Fruit fly (Drosophila melanogaster) whole organism, adult: ENCODE results near the gene Cpr72Ec.

ENCODE experiments used
- CG11617 ChIP-seq: fragments of 200-800 bp; sonication (Bioruptor generic); optimal IDR thresholded peaks from 2 replicates; lab custom pipeline; 2017; ENCODE audit warnings: mild to moderate bottlenecking, missing biosample characterization, missing genetic modification reagents, missing genetic modification characterization
- CG12768 ChIP-seq: fragments of 200-800 bp; sonication (Bioruptor generic); optimal IDR thresholded peaks from 2 replicates; lab custom pipeline; 2017; ENCODE audit warnings: missing biosample characterization, missing genetic modification characterization, mild to moderate bottlenecking, moderate library complexity, missing genetic modification reagents
- CG5204 ChIP-seq: fragments of 200-800 bp; sonication (Bioruptor generic); optimal IDR thresholded peaks from 2 replicates; lab custom pipeline; 2016; ENCODE audit warnings: missing biosample characterization, missing genetic modification characterization
- CG7045 ChIP-seq: fragments of 200-800 bp; sonication (Bioruptor generic); optimal IDR thresholded peaks from 2 replicates; lab custom pipeline; 2017; ENCODE audit warnings: missing biosample characterization, mild to moderate bottlenecking, missing genetic modification characterization
- Clk ChIP-seq: fragments of 200-800 bp; sonication (Bioruptor generic); optimal IDR thresholded peaks from 2 replicates; lab custom pipeline; 2017; ENCODE audit warnings: missing biosample characterization, missing genetic modification characterization
- Mnt ChIP-seq: fragments of 200-800 bp; sonication (Bioruptor generic); optimal IDR thresholded peaks from 2 replicates; lab custom pipeline; 2016; ENCODE audit warnings: missing biosample characterization, mild to moderate bottlenecking, missing genetic modification characterization
- bab1 ChIP-seq: fragments of 200-800 bp; sonication (Bioruptor generic); optimal IDR thresholded peaks from 3 replicates; lab custom pipeline; 2019; ENCODE audit warnings: missing biosample characterization, mild to moderate bottlenecking, missing genetic modification characterization, moderate library complexity
- cic ChIP-seq: fragments of 200-800 bp; sonication (Bioruptor generic); optimal IDR thresholded peaks from 2 replicates; lab custom pipeline; 2017; ENCODE audit warnings: missing biosample characterization, mild to moderate bottlenecking, missing genetic modification characterization, moderate library complexity
- cnc ChIP-seq, 2 experiments: fragments of >200 bp; optimal IDR thresholded peaks; 2 replicates each; lab custom pipeline; 2017
- ovo ChIP-seq: fragments of 200-800 bp; sonication (Bioruptor generic); optimal IDR thresholded peaks from 2 replicates; lab custom pipeline; 2016; ENCODE audit warnings: missing biosample characterization, missing genetic modification characterization
- pad ChIP-seq: fragments of 200-800 bp; sonication (Bioruptor generic); optimal IDR thresholded peaks from 3 replicates; lab custom pipeline; 2017; ENCODE audit warnings: missing biosample characterization, missing genetic modification characterization, mild to moderate bottlenecking, moderate library complexity, missing genetic modification reagents
- tj ChIP-seq: fragments of 200-800 bp; sonication (Bioruptor generic); optimal IDR thresholded peaks from 3 replicates; lab custom pipeline; 2017; ENCODE audit warnings: missing biosample characterization, mild to moderate bottlenecking, missing genetic modification characterization, moderate library complexity

DNA sequence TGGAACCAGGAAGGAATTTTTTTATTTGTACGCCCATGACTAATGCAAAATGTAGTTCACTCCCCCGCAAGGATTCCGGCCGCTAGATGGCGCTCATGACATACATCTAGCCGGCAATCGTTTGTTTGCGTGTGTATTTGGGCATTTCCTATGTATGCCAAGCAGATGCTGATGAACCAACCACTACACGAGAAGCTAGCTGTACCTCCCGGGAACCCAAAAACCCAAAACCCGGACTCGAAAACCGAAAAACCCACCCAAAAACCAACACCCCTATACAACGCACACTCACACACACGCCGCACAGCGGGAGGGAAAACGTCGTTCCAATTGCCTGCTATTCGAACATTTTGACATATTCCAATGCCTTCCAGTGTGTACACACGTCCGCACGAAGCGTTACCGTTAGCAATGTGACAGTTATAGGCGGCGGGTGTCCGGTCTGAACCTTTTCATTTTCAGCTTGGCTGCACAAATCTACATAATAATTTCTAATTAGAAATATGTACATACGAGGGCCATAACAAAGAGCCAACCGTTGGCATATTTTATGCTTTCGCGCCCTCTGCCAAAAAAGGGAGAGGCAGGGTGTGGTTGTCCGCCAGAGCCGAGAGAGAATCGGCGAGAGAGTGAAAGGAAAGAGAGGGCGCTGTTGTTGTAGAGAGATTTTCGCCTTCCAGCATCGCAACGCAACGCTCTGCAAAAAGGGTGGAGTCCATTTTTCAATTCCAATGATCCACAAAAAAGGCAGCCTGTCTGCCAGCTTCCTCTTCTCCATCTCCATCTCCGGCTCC lies 40.9 kb upstream of the Cpr72Ec start:
- TF ChIP-seq pad (GFP tag; lab: Kevin White, UChicago) (no peak), CG12768 (no peak), Mnt (GFP tag; lab: Kevin White, UChicago) (no peak), cic (GFP tag; lab: Kevin White, UChicago) (no peak), CG5204 (no peak), Clk (no peak), CG11617 (GFP tag; lab: Kevin White, UChicago) (no peak), cnc (optimal IDR thresholded peaks at IDR 0.05; lab: Kevin White, UChicago) (no peak), CG7045 (GFP tag; lab: Kevin White, UChicago) (no peak), tj (GFP tag; lab: Kevin White, UChicago) (no peak), bab1 (no peak), ovo (no peak)
